Worm (Caenorhabditis elegans): ENCODE measurements around the gene ptc-3.

ce11 chrII:2867701-2868100 lies 15.3 kb upstream of the ptc-3 start, which contains the start of gene Y110A2AL.2:
- TF ChIP-seq unc-62 (GFP tag; optimal IDR thresholded peaks at IDR 0.05) (no peak), mcd-1 (GFP tag; IDR thresholded peaks at IDR 0.05) (no peak)
